Worm (Caenorhabditis elegans) whole organism, late embryonic: ENCODE data around the gene asns-2.

Source experiments
- Y22D7AL.16 ChIP-seq: sonication (generic microtip); optimal IDR thresholded peaks from 2 replicates; lab custom pipeline; 2016; ENCODE audit warnings: missing genetic modification characterization, missing compliant biosample characterization
- ama-1 ChIP-seq: fragments of 150-350 bp; optimal IDR thresholded peaks from 2 replicates; lab custom pipeline; 2014
- ceh-24 ChIP-seq: sonication (generic microtip); optimal IDR thresholded peaks from 2 replicates; lab custom pipeline; 2016; ENCODE audit warnings: mild to moderate bottlenecking, missing genetic modification characterization, missing compliant biosample characterization
- elt-2 ChIP-seq: sonication (generic microtip); optimal IDR thresholded peaks from 2 replicates; lab custom pipeline; 2016; ENCODE audit warnings: missing genetic modification reagents, missing genetic modification characterization, missing compliant biosample characterization
- fkh-10 ChIP-seq: fragments of 150-350 bp; optimal IDR thresholded peaks from 2 replicates; lab custom pipeline; 2014; ENCODE audit warnings: missing biosample characterization, missing genetic modification reagents, missing genetic modification characterization
- mec-3 ChIP-seq: sonication (generic microtip); optimal IDR thresholded peaks from 2 replicates; lab custom pipeline; 2016; ENCODE audit warnings: borderline replicate concordance, missing genetic modification characterization, missing compliant biosample characterization
- nhr-11 ChIP-seq: fragments of 150-350 bp; optimal IDR thresholded peaks from 2 replicates; lab custom pipeline; 2014; ENCODE audit warnings: missing biosample characterization, missing genetic modification characterization
- sdc-2 ChIP-seq: sonication (generic microtip); optimal IDR thresholded peaks from 2 replicates; lab custom pipeline; 2016; ENCODE audit warnings: missing genotype, missing genetic modification characterization, missing compliant biosample characterization
- unc-86 ChIP-seq: sonication (generic microtip); optimal IDR thresholded peaks from 2 replicates; lab custom pipeline; 2016; ENCODE audit warnings: missing genetic modification characterization, missing compliant biosample characterization

- TF ChIP-seq ama-1 (lab: Kevin White, UChicago) (no peak), elt-2 (no peak), fkh-10 (no peak), sdc-2 (tag; lab: Kevin White, UChicago) (no peak), mec-3 (tag; lab: Kevin White, UChicago) (no peak), nhr-11 (tag; lab: Kevin White, UChicago) (no peak), ceh-24 (tag; lab: Kevin White, UChicago) (no peak), unc-86 (tag; lab: Kevin White, UChicago) (no peak), Y22D7AL.16 (tag; lab: Kevin White, UChicago) (no peak)
Observed at ce11 chrX:8714845-8715244, 35.9 kb downstream of the asns-2 start.
